Worm (Caenorhabditis elegans): ENCODE measurements around the gene F14D2.19.

- TF ChIP-seq klf-2 (GFP tag; conservative IDR thresholded peaks at IDR 0.05) (no peak), flt-1 (GFP tag; IDR thresholded peaks at IDR 0.05) (no peak), ztf-29 (GFP tag; IDR thresholded peaks at IDR 0.05) (no peak), ref-1 (GFP tag; conservative IDR thresholded peaks at IDR 0.05) (no peak), ztf-23 (GFP tag; IDR thresholded peaks at IDR 0.05) (no peak), med-1 (GFP tag; optimal IDR thresholded peaks at IDR 0.05; ENCODE audit: insufficient read depth) (no peak), cog-1 (tag; optimal IDR thresholded peaks at IDR 0.05) (no peak)
Observed at ce11 chrII:3323179-3323578, 13.8 kb downstream of the F14D2.19 start, which contains the start of gene Y46D2A.2.
